Worm (Caenorhabditis elegans) whole organism, L1 larva: ENCODE results near the gene F40C5.2.

Experiments used
- Y116A8C.19 ChIP-seq: sonication (generic microtip); optimal IDR thresholded peaks from 2 replicates; lab custom pipeline; 2016; ENCODE audit warnings: missing compliant biosample characterization, missing genetic modification characterization, borderline replicate concordance
- aha-1 ChIP-seq: fragments of 150-350 bp; optimal IDR thresholded peaks from 2 replicates; lab custom pipeline; 2014; ENCODE audit warnings: missing biosample characterization, missing genetic modification characterization
- aly-2 ChIP-seq: fragments of 150-350 bp; optimal IDR thresholded peaks from 2 replicates; lab custom pipeline; 2014; ENCODE audit warnings: missing biosample characterization, missing genetic modification characterization
- blmp-1 ChIP-seq: fragments of 150-350 bp; optimal IDR thresholded peaks from 2 replicates; lab custom pipeline; 2014; ENCODE audit warnings: missing biosample characterization, missing genetic modification characterization
- ceh-82 ChIP-seq, 3 experiments: fragments of 150-350 bp in 1 of 3; sonication (generic microtip) in 2 of 3; optimal IDR thresholded peaks; 2 replicates each; lab custom pipeline; 2014 to 2017; ENCODE audit warnings: missing biosample characterization in 3 of 3, missing genetic modification characterization in 3 of 3
- efl-1 ChIP-seq, 4 experiments: fragments of 150-350 bp; optimal IDR thresholded peaks in 3 of 4; peaks in 1 of 4; 1 replicate in 1 of 4; 2 replicates in 3 of 4; lab custom pipeline; 2014; ENCODE audit warnings: missing biosample characterization in 2 of 4, missing genetic modification characterization in 2 of 4, missing genetic modification reagents in 2 of 4
- elt-2 ChIP-seq: sonication (generic microtip); optimal IDR thresholded peaks from 2 replicates; lab custom pipeline; 2016; ENCODE audit warnings: missing genetic modification characterization, mild to moderate bottlenecking, inconsistent platforms, missing compliant biosample characterization, missing genetic modification reagents
- elt-3 ChIP-seq, 6 experiments: fragments of 150-350 bp in 1 of 6; sonication (generic microtip); optimal IDR thresholded peaks; 2 replicates each; lab custom pipeline; 2017 to 2018; ENCODE audit warnings: missing biosample characterization in 6 of 6, missing genetic modification characterization in 6 of 6, inconsistent platforms in 1 of 6
- ets-5 ChIP-seq: fragments of 200-800 bp; sonication (Bioruptor generic); IDR thresholded peaks from 2 replicates; pipeline ENCODE4 v1.3.6; 2022; ENCODE audit warnings: missing genetic modification characterization, missing compliant biosample characterization
- fkh-10 ChIP-seq: sonication (generic microtip); optimal IDR thresholded peaks from 2 replicates; lab custom pipeline; 2017; ENCODE audit warnings: missing biosample characterization, missing genetic modification reagents, missing genetic modification characterization
- hpl-2 ChIP-seq: fragments of 150-350 bp; optimal IDR thresholded peaks from 2 replicates; lab custom pipeline; 2014; ENCODE audit warnings: missing biosample characterization, missing genetic modification reagents, missing genetic modification characterization
- jun-1 ChIP-seq: fragments of 150-350 bp; optimal IDR thresholded peaks from 2 replicates; lab custom pipeline; 2014; ENCODE audit warnings: missing biosample characterization, missing genetic modification reagents, missing genetic modification characterization
- lin-13 ChIP-seq: fragments of 150-350 bp; optimal IDR thresholded peaks from 2 replicates; lab custom pipeline; 2014; ENCODE audit warnings: missing biosample characterization, missing genetic modification reagents, missing genetic modification characterization
- lin-14 ChIP-seq: fragments of 200-800 bp; sonication (Bioruptor generic); optimal IDR thresholded peaks from 2 replicates; lab custom pipeline; 2018; ENCODE audit warnings: mild to moderate bottlenecking, missing genetic modification characterization, moderate library complexity, missing compliant biosample characterization
- lsy-2 ChIP-seq, 2 experiments: fragments of 150-350 bp; optimal IDR thresholded peaks; 2 replicates each; lab custom pipeline; 2014; ENCODE audit warnings: missing biosample characterization in 2 of 2, missing genetic modification characterization in 2 of 2
- mab-9 ChIP-seq: fragments of 200-800 bp; sonication (Bioruptor generic); IDR thresholded peaks from 2 replicates; pipeline ENCODE4 v1.3.6; 2022; ENCODE audit warnings: missing genetic modification reagents, missing genetic modification characterization, missing compliant biosample characterization
- mdl-1 ChIP-seq, 2 experiments: fragments of 150-350 bp; optimal IDR thresholded peaks; 2 replicates each; lab custom pipeline; 2014 to 2017; ENCODE audit warnings: missing biosample characterization in 2 of 2, missing genetic modification characterization in 2 of 2, inconsistent platforms in 1 of 2
- nhr-12 ChIP-seq: sonication (generic microtip); optimal IDR thresholded peaks from 2 replicates; lab custom pipeline; 2017; ENCODE audit warnings: missing biosample characterization, missing genetic modification characterization
- nhr-20 ChIP-seq: sonication (generic microtip); optimal IDR thresholded peaks from 2 replicates; lab custom pipeline; 2016; ENCODE audit warnings: mild to moderate bottlenecking, missing genetic modification characterization, missing compliant biosample characterization
- nhr-47 ChIP-seq: sonication (generic microtip); optimal IDR thresholded peaks from 2 replicates; lab custom pipeline; 2016; ENCODE audit warnings: mild to moderate bottlenecking, missing genetic modification characterization, moderate library complexity, missing compliant biosample characterization
- nhr-71 ChIP-seq: sonication (generic microtip); optimal IDR thresholded peaks from 2 replicates; lab custom pipeline; 2016; ENCODE audit warnings: mild to moderate bottlenecking, missing genetic modification characterization, moderate library complexity, missing compliant biosample characterization
- nhr-76 ChIP-seq: sonication (generic microtip); optimal IDR thresholded peaks from 2 replicates; lab custom pipeline; 2017; ENCODE audit warnings: missing biosample characterization, missing genetic modification characterization
- nhr-77 ChIP-seq: fragments of 150-350 bp; optimal IDR thresholded peaks from 2 replicates; lab custom pipeline; 2014; ENCODE audit warnings: missing biosample characterization, missing genetic modification characterization
- nhr-85 ChIP-seq: sonication (generic microtip); peaks from one replicate; lab custom pipeline; 2016; ENCODE audit warnings: missing genetic modification characterization, inconsistent platforms, missing compliant biosample characterization
- rnt-1 ChIP-seq: sonication (generic microtip); optimal IDR thresholded peaks from 2 replicates; lab custom pipeline; 2016; ENCODE audit warnings: mild to moderate bottlenecking, missing genetic modification characterization, moderate library complexity, missing compliant biosample characterization
- sptf-1 ChIP-seq: fragments of 150-350 bp; optimal IDR thresholded peaks from 2 replicates; lab custom pipeline; 2014; ENCODE audit warnings: missing biosample characterization, missing genetic modification characterization
- swsn-7 ChIP-seq: sonication (generic microtip); optimal IDR thresholded peaks from 2 replicates; lab custom pipeline; 2016; ENCODE audit warnings: missing genetic modification characterization, missing compliant biosample characterization
- tlp-1 ChIP-seq: fragments of 150-350 bp; optimal IDR thresholded peaks from 2 replicates; lab custom pipeline; 2014; ENCODE audit warnings: missing biosample characterization, missing genetic modification characterization
- unc-130 ChIP-seq: fragments of 150-350 bp; optimal IDR thresholded peaks from 2 replicates; lab custom pipeline; 2017; ENCODE audit warnings: missing biosample characterization, missing genetic modification characterization, inconsistent platforms
- unc-30 ChIP-seq: sonication (generic microtip); optimal IDR thresholded peaks from 2 replicates; lab custom pipeline; 2017; ENCODE audit warnings: missing biosample characterization, missing genetic modification characterization
- unc-62 ChIP-seq: fragments of 150-350 bp; optimal IDR thresholded peaks from 2 replicates; lab custom pipeline; 2014; ENCODE audit warnings: missing biosample characterization, missing genetic modification reagents, missing genetic modification characterization
- ztf-11 ChIP-seq, 2 experiments: sonication (generic microtip); optimal IDR thresholded peaks; 2 replicates each; lab custom pipeline; 2016 to 2017; ENCODE audit warnings: missing genetic modification characterization in 2 of 2, missing biosample characterization in 1 of 2, missing compliant biosample characterization in 1 of 2

Gene F40C5.2

ce11 chrV:3579795-3580194, 9.0 kb downstream of the F40C5.2 start (continued):
- TF ChIP-seq swsn-7 (tag; lab: Kevin White, UChicago) (peak; percentile 32), lin-14 (GFP tag; lab: Kevin White, UChicago) (peak; percentile 85), unc-30 (no peak), nhr-76 (tag; lab: Kevin White, UChicago) (no peak), nhr-47 (tag; lab: Kevin White, UChicago) (peak; percentile 35), lin-13 (GFP tag; lab: Kevin White, UChicago) (no peak), aly-2 (tag; lab: Kevin White, UChicago) (no peak), nhr-71 (tag; lab: Kevin White, UChicago) (peak; percentile 73), mdl-1 (tag; optimal IDR thresholded peaks at IDR 0.05; lab: Kevin White, UChicago) (no peak), unc-130 (tag; lab: Kevin White, UChicago) (peak; percentile 16), aha-1 (no peak)

ce11 chrV:3580385-3580784, 9.6 kb downstream of the F40C5.2 start:
- TF ChIP-seq elt-3 (tag; optimal IDR thresholded peaks at IDR 0.05; lab: Kevin White, UChicago) (peak in 2 of 6 experiments; percentile 8 to 39), ztf-11 (tag; optimal IDR thresholded peaks at IDR 0.05; lab: Kevin White, UChicago) (no peak), fkh-10 (GFP tag; lab: Kevin White, UChicago) (no peak), blmp-1 (tag; lab: Kevin White, UChicago) (peak; percentile 52), elt-2 (tag; lab: Kevin White, UChicago) (peak; percentile 52), efl-1 (optimal IDR thresholded peaks at IDR 0.05; lab: Kevin White, UChicago) (no peak), efl-1 (GFP tag; optimal IDR thresholded peaks at IDR 0.05 in 1 of 2; lab: Kevin White, UChicago) (peak in 1 of 2 experiments; percentile 27), Y116A8C.19 (tag; lab: Kevin White, UChicago) (no peak)

- peak in 1 of 2 experiments; percentile 9 for TF ChIP-seq mdl-1 (tag; optimal IDR thresholded peaks at IDR 0.05; lab: Kevin White, UChicago)
- no peak for TF ChIP-seq unc-62 (GFP tag; lab: Kevin White, UChicago)
- no peak for TF ChIP-seq aly-2 (tag; lab: Kevin White, UChicago)
- peak; percentile 6 for TF ChIP-seq nhr-71 (tag; lab: Kevin White, UChicago)
- TF ChIP-seq rnt-1 (tag; lab: Kevin White, UChicago), result no peak
Measured at ce11 chrV:3581034-3581433, 10.2 kb downstream of the F40C5.2 start.

- TF ChIP-seq ets-5 (GFP tag; lab: Robert Waterston, UW) (no peak), swsn-7 (tag; lab: Kevin White, UChicago) (no peak), unc-130 (tag; lab: Kevin White, UChicago) (no peak), mab-9 (GFP tag; lab: Robert Waterston, UW) (no peak), fkh-10 (GFP tag; lab: Kevin White, UChicago) (no peak)
Measured at ce11 chrV:3581643-3582042, 10.8 kb downstream of the F40C5.2 start.

- TF ChIP-seq lsy-2 (tag; optimal IDR thresholded peaks at IDR 0.05; lab: Kevin White, UChicago) (no peak), nhr-85 (tag; lab: Kevin White, UChicago) (peak; percentile 36), nhr-71 (tag; lab: Kevin White, UChicago) (peak; percentile 15), sptf-1 (tag; lab: Kevin White, UChicago) (no peak)
Measured at ce11 chrV:3582086-3582485, 11.3 kb downstream of the F40C5.2 start.

- TF ChIP-seq ceh-82 (tag; optimal IDR thresholded peaks at IDR 0.05; lab: Kevin White, UChicago), result no peak
- TF ChIP-seq sptf-1 (tag; lab: Kevin White, UChicago), result no peak
- no peak for TF ChIP-seq nhr-77 (tag; lab: Kevin White, UChicago)
- TF ChIP-seq mab-9 (GFP tag; lab: Robert Waterston, UW), result no peak
- TF ChIP-seq nhr-20 (tag; lab: Kevin White, UChicago), result no peak
- TF ChIP-seq jun-1 (tag; lab: Kevin White, UChicago), result no peak
- TF ChIP-seq hpl-2 (GFP tag; lab: Kevin White, UChicago), result no peak
- TF ChIP-seq tlp-1 (tag; lab: Kevin White, UChicago), result no peak
- no peak for TF ChIP-seq nhr-12 (tag; lab: Kevin White, UChicago)
- TF ChIP-seq, all 84 proteins: peak for 0
Measured at ce11 chrV:3582671-3583070, 11.9 kb downstream of the F40C5.2 start.
